Worm (Caenorhabditis elegans): ENCODE data around the gene col-184.

DNA sequence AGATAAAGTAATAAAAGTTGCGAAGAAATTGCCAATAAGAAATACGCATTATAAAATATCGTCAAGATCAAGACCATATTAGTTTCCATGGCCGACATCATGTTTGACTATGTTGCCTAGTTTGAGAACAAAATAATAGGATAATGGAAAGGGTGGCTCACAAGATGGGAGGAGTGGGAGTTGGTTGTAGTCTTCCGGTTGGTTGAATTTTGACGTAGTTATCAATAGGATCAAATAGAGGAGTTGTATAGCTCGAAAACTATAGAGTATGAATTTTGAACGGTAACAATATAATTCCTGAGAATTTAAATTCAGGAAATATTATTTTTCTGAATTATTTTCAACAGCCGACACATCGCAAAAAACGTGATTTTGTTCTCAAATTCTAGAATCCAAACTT lies 12.4 kb downstream of the col-184 start, which contains the start of gene srd-50:
- no peak for TF ChIP-seq ztf-11 (tag; optimal IDR thresholded peaks at IDR 0.05)
- TF ChIP-seq nhr-76 (tag; optimal IDR thresholded peaks at IDR 0.05) = no peak
- no peak for TF ChIP-seq ces-1 (GFP tag; optimal IDR thresholded peaks at IDR 0.05)
- no peak for TF ChIP-seq nhr-28 (tag; optimal IDR thresholded peaks at IDR 0.05)
- TF ChIP-seq M03D4.4 (tag; optimal IDR thresholded peaks at IDR 0.05) = no peak
- no peak for TF ChIP-seq elt-3 (tag; optimal IDR thresholded peaks at IDR 0.05)
- TF ChIP-seq hlh-1 (tag; optimal IDR thresholded peaks at IDR 0.05) = no peak
- no peak for TF ChIP-seq drap-1 (GFP tag; optimal IDR thresholded peaks at IDR 0.05)
- TF ChIP-seq mab-5 (tag; optimal IDR thresholded peaks at IDR 0.05) = no peak
- TF ChIP-seq unc-62 (GFP tag; optimal IDR thresholded peaks at IDR 0.05) = no peak
- TF ChIP-seq nhr-237 (tag; optimal IDR thresholded peaks at IDR 0.05) = no peak
- TF ChIP-seq blmp-1 (tag; optimal IDR thresholded peaks at IDR 0.05) = no peak
- no peak for TF ChIP-seq cnd-1 (tag; optimal IDR thresholded peaks at IDR 0.05)
- TF ChIP-seq mls-2 (tag; optimal IDR thresholded peaks at IDR 0.05) = no peak
